Worm (Caenorhabditis elegans) whole organism, L4 larva: ENCODE results near the gene col-68.

Experiments used
- aly-2 ChIP-seq: sonication (generic microtip); optimal IDR thresholded peaks from 2 replicates; lab custom pipeline; 2018; ENCODE audit warnings: missing biosample characterization, missing genetic modification characterization
- ceh-82 ChIP-seq: sonication (generic microtip); optimal IDR thresholded peaks from 2 replicates; lab custom pipeline; 2017; ENCODE audit warnings: missing biosample characterization, missing genetic modification characterization
- daf-12 ChIP-seq: fragments of 150-350 bp; optimal IDR thresholded peaks from 2 replicates; lab custom pipeline; 2014; ENCODE audit warnings: missing biosample characterization, missing genetic modification reagents, missing genetic modification characterization
- dmd-6 ChIP-seq: fragments of 200-800 bp; sonication (Bioruptor generic); IDR thresholded peaks from 2 replicates; pipeline ENCODE4 v1.3.6; 2022; ENCODE audit warnings: missing genetic modification reagents, missing genetic modification characterization, missing compliant biosample characterization
- lin-1 ChIP-seq: fragments of 200-800 bp; sonication (Bioruptor generic); IDR thresholded peaks from 2 replicates; pipeline ENCODE4 v1.3.6; 2022; ENCODE audit warnings: missing genetic modification reagents, missing genetic modification characterization, missing compliant biosample characterization
- lin-15B ChIP-seq: fragments of 150-350 bp; sonication (generic microtip); optimal IDR thresholded peaks from 3 replicates; lab custom pipeline; 2014; ENCODE audit warnings: missing biosample characterization, missing genetic modification characterization
- mdl-1 ChIP-seq, 2 experiments: fragments of 150-350 bp in 1 of 2; sonication (generic microtip) in 1 of 2; optimal IDR thresholded peaks; 2 replicates each; lab custom pipeline; 2014 to 2017; ENCODE audit warnings: missing biosample characterization in 2 of 2, missing genetic modification characterization in 2 of 2
- mep-1 ChIP-seq: fragments of 150-350 bp; sonication (generic microtip); optimal IDR thresholded peaks from 3 replicates; lab custom pipeline; 2014; ENCODE audit warnings: missing biosample characterization, missing genetic modification characterization
- nhr-237 ChIP-seq: sonication (generic microtip); optimal IDR thresholded peaks from 2 replicates; lab custom pipeline; 2017; ENCODE audit warnings: missing biosample characterization, missing genetic modification characterization
- unc-39 ChIP-seq: sonication (generic microtip); optimal IDR thresholded peaks from 2 replicates; lab custom pipeline; 2017; ENCODE audit warnings: missing biosample characterization, missing genetic modification characterization
- unc-62 ChIP-seq, 3 experiments: fragments of 150-350 bp in 1 of 3; sonication (generic microtip); optimal IDR thresholded peaks in 2 of 3; peaks in 1 of 3; 1 replicate in 1 of 3; 2 replicates in 2 of 3; lab custom pipeline; 2014 to 2017; ENCODE audit warnings: missing biosample characterization in 3 of 3, missing genetic modification characterization in 3 of 3, missing genetic modification reagents in 3 of 3, missing genotype in 1 of 3

DNA sequence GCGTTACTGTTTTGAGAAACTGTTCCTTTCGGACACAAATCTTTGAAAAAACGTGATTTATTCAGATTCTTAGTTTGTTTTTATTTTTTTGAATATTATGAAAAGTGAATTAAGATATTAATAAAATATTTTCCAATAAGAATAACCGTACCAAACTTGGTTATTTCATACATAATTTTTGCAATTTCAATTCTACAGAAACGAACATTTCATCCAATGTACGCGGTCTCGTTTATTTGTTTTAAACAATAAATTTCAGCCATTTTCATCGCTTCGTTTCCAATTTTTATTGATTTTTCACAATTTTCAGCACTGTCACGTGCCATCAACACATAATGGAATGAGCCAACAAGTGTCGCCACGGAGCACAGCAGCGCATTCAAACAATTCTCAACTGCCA is 42.6 kb downstream of the col-68 start, which contains the start of gene T25D3.4:
- TF ChIP-seq mep-1 (tag; lab: Kevin White, UChicago) (no peak), daf-12 (no peak), unc-62 (GFP tag; optimal IDR thresholded peaks at IDR 0.05 in 1 of 2; lab: Kevin White, UChicago) (no peak), unc-62 (tag; optimal IDR thresholded peaks at IDR 0.05; lab: Kevin White, UChicago) (no peak), aly-2 (tag; lab: Kevin White, UChicago) (no peak), ceh-82 (tag; lab: Kevin White, UChicago) (no peak), lin-15B (tag; lab: Kevin White, UChicago) (no peak), nhr-237 (tag; lab: Kevin White, UChicago) (no peak), dmd-6 (GFP tag; lab: Robert Waterston, UW) (no peak), unc-39 (tag; lab: Kevin White, UChicago) (no peak), mdl-1 (tag; optimal IDR thresholded peaks at IDR 0.05; lab: Kevin White, UChicago) (no peak), lin-1 (GFP tag; lab: Robert Waterston, UW) (no peak)
